Worm (Caenorhabditis elegans) whole organism, late embryonic: ENCODE results near the gene F01F1.14.

Source experiments
- Y22D7AL.16 ChIP-seq: sonication (generic microtip); optimal IDR thresholded peaks from 2 replicates; lab custom pipeline; 2016; ENCODE audit warnings: missing genetic modification characterization, missing compliant biosample characterization
- ama-1 ChIP-seq: fragments of 150-350 bp; optimal IDR thresholded peaks from 2 replicates; lab custom pipeline; 2014
- lin-11 ChIP-seq: fragments of 200-800 bp; sonication (Bioruptor generic); optimal IDR thresholded peaks from 2 replicates; lab custom pipeline; 2018; ENCODE audit warnings: mild to moderate bottlenecking, missing genetic modification characterization, missing compliant biosample characterization
- nfya-1 ChIP-seq: sonication (generic microtip); optimal IDR thresholded peaks from 2 replicates; lab custom pipeline; 2017; ENCODE audit warnings: missing genetic modification characterization, mild to moderate bottlenecking, missing compliant biosample characterization, antibody characterized with exemption, moderate library complexity

DNA sequence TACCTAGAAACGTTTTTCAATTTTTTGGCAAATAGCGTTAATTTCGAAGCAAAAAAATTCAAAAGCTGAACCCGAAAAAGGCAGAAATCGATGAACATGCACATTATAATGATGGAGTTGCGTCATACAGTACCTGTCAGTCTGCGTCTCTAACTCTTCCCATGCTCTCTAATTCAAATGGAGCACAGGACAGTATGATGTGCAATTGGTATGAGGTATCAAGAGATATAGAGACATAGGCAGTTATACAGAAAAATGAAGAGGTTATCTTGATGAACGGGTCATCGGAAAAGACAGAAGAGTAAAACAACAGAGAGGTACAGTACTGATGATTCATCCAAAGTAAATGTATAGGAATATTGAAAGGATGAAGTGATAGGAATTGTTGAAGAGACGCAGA, 18.0 kb upstream of the F01F1.14 start:
- no peak for TF ChIP-seq Y22D7AL.16 (tag; lab: Kevin White, UChicago)
- no peak for TF ChIP-seq nfya-1 (tag; lab: Kevin White, UChicago)
- TF ChIP-seq ama-1 (lab: Kevin White, UChicago) = no peak
- TF ChIP-seq lin-11 (tag; lab: Kevin White, UChicago) = no peak
